Fruit fly (Drosophila melanogaster) whole organism, prepupa: ENCODE data around the gene CG33995.

Experiments used
- Blimp-1 ChIP-seq: fragments of 200-800 bp; sonication (Bioruptor generic); optimal IDR thresholded peaks from 3 replicates; lab custom pipeline; 2017; ENCODE audit warnings: missing biosample characterization, missing genetic modification characterization, mild to moderate bottlenecking, moderate library complexity, missing genetic modification reagents
- CG10669 ChIP-seq: fragments of 200-800 bp; sonication (Bioruptor generic); optimal IDR thresholded peaks from 3 replicates; lab custom pipeline; 2018; ENCODE audit warnings: missing biosample characterization, mild to moderate bottlenecking, missing genetic modification characterization, moderate library complexity
- CG11762 ChIP-seq: fragments of 200-800 bp; sonication (Bioruptor generic); optimal IDR thresholded peaks from 3 replicates; lab custom pipeline; 2016; ENCODE audit warnings: missing biosample characterization, missing genetic modification characterization; ENCODE audit not compliant: insufficient read depth
- CG15336 ChIP-seq: fragments of 200-800 bp; sonication (Bioruptor generic); IDR thresholded peaks from 2 replicates; pipeline ENCODE4 v1.3.6; 2022; ENCODE audit warnings: missing biosample characterization, missing genetic modification characterization
- CG1621 ChIP-seq: fragments of 200-800 bp; sonication (Bioruptor generic); optimal IDR thresholded peaks from 3 replicates; lab custom pipeline; 2018; ENCODE audit warnings: missing biosample characterization, mild to moderate bottlenecking, missing genetic modification characterization
- CG16779 ChIP-seq: fragments of 200-800 bp; sonication (Bioruptor generic); optimal IDR thresholded peaks from 3 replicates; lab custom pipeline; 2017; ENCODE audit warnings: missing biosample characterization, mild to moderate bottlenecking, missing genetic modification characterization
- CG3032 ChIP-seq: fragments of 200-800 bp; optimal IDR thresholded peaks from 2 replicates; lab custom pipeline; 2019; ENCODE audit warnings: missing biosample characterization, mild to moderate bottlenecking, missing genetic modification characterization, moderate library complexity
- CG31627 ChIP-seq: fragments of 200-800 bp; sonication (Bioruptor generic); optimal IDR thresholded peaks from 3 replicates; lab custom pipeline; 2016; ENCODE audit warnings: missing biosample characterization, missing genetic modification characterization
- CG32006 ChIP-seq: fragments of 200-800 bp; sonication (Bioruptor generic); optimal IDR thresholded peaks from 3 replicates; lab custom pipeline; 2017; ENCODE audit warnings: missing biosample characterization, mild to moderate bottlenecking, missing genetic modification characterization
- CG3919 ChIP-seq: fragments of 200-800 bp; sonication (Bioruptor generic); optimal IDR thresholded peaks from 3 replicates; lab custom pipeline; 2016; ENCODE audit warnings: missing biosample characterization, missing genetic modification characterization
- CG6163 ChIP-seq: fragments of 200-800 bp; sonication (Bioruptor generic); IDR thresholded peaks from 3 replicates; pipeline ENCODE4 v1.3.6; 2022; ENCODE audit warnings: missing biosample characterization, missing genetic modification characterization
- CG6276 ChIP-seq: fragments of 200-800 bp; sonication (Bioruptor generic); optimal IDR thresholded peaks from 2 replicates; lab custom pipeline; 2017; ENCODE audit warnings: missing biosample characterization, mild to moderate bottlenecking, missing genetic modification characterization
- CG6792 ChIP-seq: fragments of 200-800 bp; sonication (Bioruptor generic); optimal IDR thresholded peaks from 3 replicates; lab custom pipeline; 2016; ENCODE audit warnings: missing biosample characterization, missing genetic modification characterization
- CG6808 ChIP-seq: fragments of 200-800 bp; sonication (Bioruptor generic); optimal IDR thresholded peaks from 3 replicates; lab custom pipeline; 2017; ENCODE audit warnings: missing biosample characterization, missing genetic modification characterization, mild to moderate bottlenecking, moderate library complexity, missing genetic modification reagents
- CG6854 ChIP-seq: fragments of 200-800 bp; sonication (Bioruptor generic); optimal IDR thresholded peaks from 2 replicates; lab custom pipeline; 2017; ENCODE audit warnings: missing biosample characterization, mild to moderate bottlenecking, missing genetic modification characterization
- CG7368 ChIP-seq: fragments of 200-800 bp; sonication (Bioruptor generic); optimal IDR thresholded peaks from 3 replicates; lab custom pipeline; 2016; ENCODE audit warnings: missing biosample characterization, missing genetic modification characterization
- CG8319 ChIP-seq: fragments of 200-800 bp; sonication (Bioruptor generic); optimal IDR thresholded peaks from 3 replicates; lab custom pipeline; 2016; ENCODE audit warnings: missing biosample characterization, missing genetic modification characterization
- Eip75B ChIP-seq: fragments of 200-800 bp; sonication (Bioruptor generic); optimal IDR thresholded peaks from 3 replicates; lab custom pipeline; 2016; ENCODE audit warnings: missing biosample characterization, missing genetic modification characterization
- Eip78C ChIP-seq: fragments of 200-800 bp; sonication (Bioruptor generic); peaks from one replicate; lab custom pipeline; 2016; ENCODE audit warnings: missing biosample characterization, missing genetic modification characterization
- Eip93F ChIP-seq: fragments of 200-800 bp; sonication (Bioruptor generic); optimal IDR thresholded peaks from 2 replicates; lab custom pipeline; 2016; ENCODE audit warnings: missing biosample characterization, mild to moderate bottlenecking, missing genetic modification characterization
- Ets96B ChIP-seq: fragments of 200-800 bp; optimal IDR thresholded peaks from 2 replicates; lab custom pipeline; 2019; ENCODE audit warnings: missing biosample characterization, mild to moderate bottlenecking, missing genetic modification characterization, moderate library complexity
- Hr39 ChIP-seq: fragments of 200-800 bp; sonication (Bioruptor generic); optimal IDR thresholded peaks from 2 replicates; lab custom pipeline; 2016; ENCODE audit warnings: missing biosample characterization, missing genetic modification characterization
- Lpt ChIP-seq: fragments of 200-800 bp; sonication (Bioruptor generic); optimal IDR thresholded peaks from 3 replicates; lab custom pipeline; 2016; ENCODE audit warnings: missing biosample characterization, missing genetic modification characterization
- OdsH ChIP-seq: fragments of 200-800 bp; sonication (Bioruptor generic); optimal IDR thresholded peaks from 3 replicates; lab custom pipeline; 2016; ENCODE audit warnings: missing biosample characterization, missing genetic modification characterization
- Smox ChIP-seq: fragments of 200-800 bp; sonication (Bioruptor generic); optimal IDR thresholded peaks from 3 replicates; lab custom pipeline; 2016; ENCODE audit warnings: missing biosample characterization, missing genetic modification characterization
- Sox102F ChIP-seq: fragments of 200-800 bp; sonication (Bioruptor generic); optimal IDR thresholded peaks from 2 replicates; lab custom pipeline; 2016; ENCODE audit warnings: missing biosample characterization, mild to moderate bottlenecking, missing genetic modification characterization
- Sox15 ChIP-seq: fragments of 200-800 bp; sonication (Bioruptor generic); optimal IDR thresholded peaks from 3 replicates; lab custom pipeline; 2016; ENCODE audit warnings: missing biosample characterization, missing genetic modification characterization
- achi ChIP-seq: fragments of 200-800 bp; sonication (Bioruptor generic); optimal IDR thresholded peaks from 3 replicates; lab custom pipeline; 2016; ENCODE audit warnings: missing biosample characterization, missing genetic modification characterization
- acj6 ChIP-seq: fragments of 200-800 bp; sonication (Bioruptor generic); optimal IDR thresholded peaks from 3 replicates; lab custom pipeline; 2016; ENCODE audit warnings: missing biosample characterization, missing genetic modification characterization
- cyc ChIP-seq: fragments of 200-800 bp; sonication (Bioruptor generic); optimal IDR thresholded peaks from 3 replicates; lab custom pipeline; 2016; ENCODE audit warnings: missing biosample characterization, missing genetic modification characterization
- dsx ChIP-seq: fragments of 200-800 bp; optimal IDR thresholded peaks from 3 replicates; lab custom pipeline; 2019; ENCODE audit warnings: missing biosample characterization, mild to moderate bottlenecking, missing genetic modification characterization, moderate library complexity; ENCODE audit not compliant: poor library complexity, severe bottlenecking
- eg ChIP-seq: fragments of 200-800 bp; sonication (Bioruptor generic); IDR thresholded peaks from 3 replicates; pipeline ENCODE4 v1.3.6; 2022; ENCODE audit warnings: missing biosample characterization, missing genetic modification characterization
- esn ChIP-seq: fragments of 200-800 bp; sonication (Bioruptor generic); optimal IDR thresholded peaks from 2 replicates; lab custom pipeline; 2016; ENCODE audit warnings: missing biosample characterization, mild to moderate bottlenecking, missing genetic modification characterization, moderate library complexity
- fd59A ChIP-seq: fragments of 200-800 bp; sonication (Bioruptor generic); optimal IDR thresholded peaks from 2 replicates; lab custom pipeline; 2017; ENCODE audit warnings: missing biosample characterization, mild to moderate bottlenecking, missing genetic modification characterization, missing genetic modification reagents
- fkh ChIP-seq: fragments of 200-800 bp; sonication (Bioruptor generic); optimal IDR thresholded peaks from 3 replicates; lab custom pipeline; 2017; ENCODE audit warnings: missing biosample characterization, mild to moderate bottlenecking, missing genetic modification characterization, moderate library complexity
- net ChIP-seq: fragments of 200-800 bp; sonication (Bioruptor generic); optimal IDR thresholded peaks from 3 replicates; lab custom pipeline; 2016; ENCODE audit warnings: missing biosample characterization, missing genetic modification characterization
- spab ChIP-seq: fragments of 200-800 bp; sonication (Bioruptor generic); optimal IDR thresholded peaks from 2 replicates; lab custom pipeline; 2017; ENCODE audit warnings: missing biosample characterization, mild to moderate bottlenecking, missing genetic modification characterization, missing genetic modification reagents
- topi ChIP-seq: fragments of 200-800 bp; sonication (Bioruptor generic); optimal IDR thresholded peaks from 3 replicates; lab custom pipeline; 2016; ENCODE audit warnings: missing biosample characterization, missing genetic modification characterization
- vri ChIP-seq: fragments of 200-800 bp; sonication (Bioruptor generic); optimal IDR thresholded peaks from 3 replicates; lab custom pipeline; 2016; ENCODE audit warnings: missing biosample characterization, mild to moderate bottlenecking, missing genetic modification characterization

The CG33995 gene

DNA sequence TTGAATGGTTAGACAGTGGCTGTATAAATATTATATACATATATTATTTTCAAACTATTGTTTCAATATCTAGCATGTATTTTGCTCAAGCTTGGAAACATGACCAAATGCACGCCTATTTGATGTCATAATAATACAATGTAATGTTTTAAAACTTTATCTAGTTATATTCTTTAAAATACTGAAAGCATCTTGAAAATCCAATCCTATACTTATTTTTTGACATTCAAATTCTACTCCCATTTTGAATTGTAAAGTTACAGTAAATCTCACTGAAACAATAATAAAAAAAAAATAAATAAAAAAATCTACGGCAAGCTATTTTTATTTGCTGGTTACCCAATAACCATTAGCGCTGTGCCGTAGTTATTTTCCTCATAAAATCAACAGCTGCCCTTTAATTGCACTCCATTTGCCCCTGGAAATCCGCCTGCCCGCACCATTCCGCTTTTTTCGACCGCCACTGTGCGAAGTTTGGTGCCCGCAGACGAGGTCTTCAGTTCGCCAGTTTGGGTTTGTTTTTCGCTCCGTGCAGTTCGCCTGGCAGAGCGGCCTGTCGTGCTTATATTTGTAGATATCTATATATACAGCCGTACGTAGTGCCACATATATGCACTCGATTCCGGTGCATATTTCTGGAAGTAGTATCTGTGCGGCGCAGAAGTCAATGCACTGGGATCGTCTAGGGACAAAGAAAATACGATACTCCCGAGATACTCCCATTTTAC lies 2.0 kb downstream of the CG33995 start (continued):
- TF ChIP-seq eg (GFP tag; lab: Robert Waterston, UW) (peak; percentile 79), Eip75B (GFP tag; lab: Kevin White, UChicago) (peak; percentile 43), CG8319 (no peak), CG6854 (peak; percentile 2), dsx (GFP tag; lab: Kevin White, UChicago) (peak; percentile 16), CG11762 (no peak), CG6276 (GFP tag; lab: Kevin White, UChicago) (peak; percentile 56), Sox15 (no peak), CG10669 (peak; percentile 29), acj6 (peak; percentile 36), Smox (GFP tag; lab: Kevin White, UChicago) (peak; percentile 46), CG1621 (tag; lab: Kevin White, UChicago) (peak; percentile 20), CG3919 (GFP tag; lab: Kevin White, UChicago) (peak; percentile 53), OdsH (GFP tag; lab: Kevin White, UChicago) (peak; percentile 65)

DNA sequence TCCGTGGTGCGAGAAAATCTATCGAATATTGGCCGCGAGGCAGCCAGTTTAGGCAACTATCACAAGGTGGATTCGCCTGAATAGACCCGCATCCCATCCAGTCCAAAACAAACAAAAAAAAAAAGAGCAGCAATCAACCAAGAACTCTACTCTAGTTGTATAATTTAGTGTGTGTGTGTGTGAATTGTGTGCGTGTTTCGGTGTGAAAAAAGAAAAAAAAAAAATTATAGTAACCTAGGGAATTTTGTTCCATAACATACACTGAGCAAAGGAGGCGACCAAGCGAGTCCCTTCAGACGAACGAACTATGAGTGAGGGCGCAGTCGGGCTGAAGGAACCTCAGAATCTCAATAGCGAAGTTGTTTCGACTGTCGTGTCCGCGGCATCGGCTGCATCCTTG lies 3.2 kb downstream of the CG33995 start:
- no peak for TF ChIP-seq Smox (GFP tag; lab: Kevin White, UChicago)
- TF ChIP-seq Sox15, result no peak
- TF ChIP-seq cyc (GFP tag; lab: Kevin White, UChicago), result no peak
- peak; percentile 32 for TF ChIP-seq Eip78C (GFP tag; lab: Kevin White, UChicago)
- TF ChIP-seq esn, result no peak
- TF ChIP-seq Eip93F (GFP tag; lab: Kevin White, UChicago), result no peak

dm6 chr2L:5049974-5050373 lies 6.9 kb downstream of the CG33995 start:
- TF ChIP-seq fd59A (GFP tag; lab: Kevin White, UChicago), result no peak
- peak; percentile 18 for TF ChIP-seq CG6276 (GFP tag; lab: Kevin White, UChicago)
- no peak for TF ChIP-seq CG6792 (GFP tag; lab: Kevin White, UChicago)
- TF ChIP-seq CG1621 (tag; lab: Kevin White, UChicago), result peak; percentile 58
- peak; percentile 37 for TF ChIP-seq CG32006
- TF ChIP-seq CG31627 (GFP tag; lab: Kevin White, UChicago), result no peak
- TF ChIP-seq cyc (GFP tag; lab: Kevin White, UChicago), result no peak
- TF ChIP-seq spab (GFP tag; lab: Kevin White, UChicago), result no peak
- TF ChIP-seq vri (GFP tag; lab: Kevin White, UChicago), result no peak
- TF ChIP-seq topi (GFP tag; lab: Kevin White, UChicago), result no peak
- TF ChIP-seq dsx (GFP tag; lab: Kevin White, UChicago), result no peak

dm6 chr2L:5050825-5051224 lies 7.8 kb downstream of the CG33995 start, which contains the start of gene CG9121:
TSS of gene CG9121 (minus strand) at chr2L:5051062.
- TF ChIP-seq CG3919 (GFP tag; lab: Kevin White, UChicago) (no peak), Sox15 (no peak), CG1621 (tag; lab: Kevin White, UChicago) (no peak), Eip78C (GFP tag; lab: Kevin White, UChicago) (peak; percentile 8)

- TF ChIP-seq CG16779 (tag; lab: Kevin White, UChicago) (peak; percentile 58), CG6808 (GFP tag; lab: Kevin White, UChicago) (peak; percentile 75), Lpt (peak; percentile 79), Ets96B (tag; lab: Kevin White, UChicago) (peak; percentile 77), cyc (GFP tag; lab: Kevin White, UChicago) (peak; percentile 84), CG7368 (GFP tag; lab: Kevin White, UChicago) (peak; percentile 83), CG1621 (tag; lab: Kevin White, UChicago) (peak; percentile 80), Eip93F (GFP tag; lab: Kevin White, UChicago) (no peak), CG6163 (GFP tag; lab: Robert Waterston, UW) (peak; percentile 92), fkh (GFP tag; lab: Kevin White, UChicago) (peak; percentile 83), achi (GFP tag; lab: Kevin White, UChicago) (peak; percentile 86), CG8319 (peak; percentile 80), CG10669 (peak; percentile 79), CG3919 (GFP tag; lab: Kevin White, UChicago) (peak; percentile 93), Sox102F (GFP tag; lab: Kevin White, UChicago) (peak; percentile 86), CG6854 (peak; percentile 77), CG3032 (peak; percentile 68), CG15336 (GFP tag; lab: Robert Waterston, UW) (peak; percentile 84), Blimp-1 (GFP tag; lab: Kevin White, UChicago) (peak; percentile 48), CG31627 (GFP tag; lab: Kevin White, UChicago) (peak; percentile 89), Hr39 (GFP tag; lab: Kevin White, UChicago) (peak; percentile 84), net (GFP tag; lab: Kevin White, UChicago) (peak; percentile 90), fd59A (GFP tag; lab: Kevin White, UChicago) (peak; percentile 57)
Observed at dm6 chr2L:5052367-5052914, 9.4 kb downstream of the CG33995 start, which contains the start of gene senju. TSS of gene senju (plus strand) at chr2L:5052843.
